Worm (Caenorhabditis elegans): ENCODE data around the gene Y26G10.6.

The Y26G10.6 gene

ce11 chrV:17676553-17676952 lies 23.2 kb upstream of the Y26G10.6 start, which contains the start of gene str-92:
Gene str-92 (minus strand): TSS chrV:17676653.
- no peak for TF ChIP-seq tbp1 (GFP tag; optimal IDR thresholded peaks at IDR 0.05)
- TF ChIP-seq mxl-1 (tag; optimal IDR thresholded peaks at IDR 0.05) = no peak
- no peak for TF ChIP-seq dox-1 (GFP tag; IDR thresholded peaks at IDR 0.05)
- TF ChIP-seq unc-130 (GFP tag; optimal IDR thresholded peaks at IDR 0.05) = no peak
- no peak for TF ChIP-seq F57C9.4 (tag; optimal IDR thresholded peaks at IDR 0.05)
- TF ChIP-seq ceh-79 (tag; optimal IDR thresholded peaks at IDR 0.05) = no peak
- no peak for TF ChIP-seq ets-4 (GFP tag; optimal IDR thresholded peaks at IDR 0.05)
- TF ChIP-seq repo-1 (tag; optimal IDR thresholded peaks at IDR 0.05) = no peak
- no peak for TF ChIP-seq ztf-22 (GFP tag; optimal IDR thresholded peaks at IDR 0.05)
- TF ChIP-seq attf-6 (GFP tag; IDR thresholded peaks at IDR 0.05) = no peak
- no peak for TF ChIP-seq D2030.7 (GFP tag; IDR thresholded peaks at IDR 0.05)
- no peak for TF ChIP-seq ztf-18 (tag; optimal IDR thresholded peaks at IDR 0.05)
- no peak for TF ChIP-seq F55B11.4 (tag; optimal IDR thresholded peaks at IDR 0.05; ENCODE audit: borderline replicate concordance, insufficient read depth)
- no peak for TF ChIP-seq hmg-1.2 (GFP tag; IDR thresholded peaks at IDR 0.05)
- TF ChIP-seq egrh-3 (GFP tag; IDR thresholded peaks at IDR 0.05) = no peak
- TF ChIP-seq snpc-1.3 (tag; optimal IDR thresholded peaks at IDR 0.05; ENCODE audit: insufficient read depth) = no peak
- TF ChIP-seq ama-1 (optimal IDR thresholded peaks at IDR 0.05) = no peak
- TF ChIP-seq ama-1 (GFP tag; optimal IDR thresholded peaks at IDR 0.05) = no peak
- no peak for TF ChIP-seq rcor-1 (GFP tag; IDR thresholded peaks at IDR 0.05)

DNA sequence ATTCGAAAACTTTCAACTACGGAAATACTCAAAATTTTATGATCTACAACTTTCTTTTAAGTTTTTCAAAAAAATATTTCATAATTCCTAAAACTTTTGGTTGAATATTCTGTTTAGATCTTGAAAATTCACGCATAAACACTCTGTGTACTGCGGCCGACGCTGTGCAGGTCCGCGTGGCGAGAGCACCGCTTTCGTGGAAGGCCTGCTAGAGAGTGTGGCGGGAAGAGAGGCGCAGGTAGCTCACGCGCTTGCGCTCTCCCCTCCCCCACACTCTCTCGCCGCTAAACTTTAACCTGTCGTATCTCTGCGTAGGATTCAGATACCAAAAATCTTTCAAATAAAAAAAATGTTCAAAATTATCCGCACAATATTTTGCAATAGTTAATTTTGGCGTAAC lies 16.5 kb upstream of the Y26G10.6 start:
- peak; percentile 74 for TF ChIP-seq zfh-2 (GFP tag; conservative IDR thresholded peaks at IDR 0.05)
- TF ChIP-seq egrh-3 (GFP tag; IDR thresholded peaks at IDR 0.05) = peak; percentile 59; the same call in 1 of the 2 replicates
- TF ChIP-seq ZK185.1 (tag; optimal IDR thresholded peaks at IDR 0.05; ENCODE audit: poor library complexity, severe bottlenecking) = no peak

DNA sequence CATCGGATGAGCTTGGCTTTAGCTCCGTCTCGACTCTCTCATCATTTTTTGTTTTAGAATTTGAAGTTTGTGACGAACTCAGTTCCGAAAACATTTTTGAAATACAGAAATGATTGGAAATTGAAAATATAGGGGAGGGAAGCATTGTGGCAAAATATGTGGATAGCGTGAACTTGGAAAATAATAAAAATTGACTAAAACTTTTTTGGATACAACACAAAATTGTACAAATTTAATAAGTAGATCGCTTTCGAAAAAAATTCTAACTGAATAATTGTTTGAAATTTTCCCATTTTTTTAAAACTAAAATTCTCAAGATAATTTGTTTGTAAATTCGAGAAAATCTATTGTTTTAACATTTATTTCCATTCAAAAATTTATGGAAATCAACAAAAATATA lies 16.0 kb upstream of the Y26G10.6 start, which contains the start of gene F59A1.15:
Gene F59A1.15, minus strand, starts transcription at position 101 of the 400 bp plus-strand sequence.
- TF ChIP-seq F10E7.11 (tag; optimal IDR thresholded peaks at IDR 0.05) (no peak), ztf-18 (tag; optimal IDR thresholded peaks at IDR 0.05) (no peak), ceh-40 (GFP tag; IDR thresholded peaks at IDR 0.05) (no peak), xnd-1 (tag; optimal IDR thresholded peaks at IDR 0.05) (no peak), nfya-1 (tag; optimal IDR thresholded peaks at IDR 0.05; ENCODE audit: borderline replicate concordance, insufficient read depth) (no peak), sptf-2 (GFP tag; optimal IDR thresholded peaks at IDR 0.05) (no peak), lin-54 (GFP tag; optimal IDR thresholded peaks at IDR 0.05) (no peak), F52B5.7 (tag; optimal IDR thresholded peaks at IDR 0.05) (no peak), dpl-1 (GFP tag; optimal IDR thresholded peaks at IDR 0.05) (no peak), akir-1 (GFP tag; optimal IDR thresholded peaks at IDR 0.05) (no peak), B0261.1 (tag; optimal IDR thresholded peaks at IDR 0.05) (no peak), cebp-2 (GFP tag; IDR thresholded peaks at IDR 0.05) (no peak), ZK185.1 (tag; optimal IDR thresholded peaks at IDR 0.05; ENCODE audit: poor library complexity, severe bottlenecking) (no peak), aptf-2 (GFP tag; conservative IDR thresholded peaks at IDR 0.05) (no peak), snpc-3.4 (tag; optimal IDR thresholded peaks at IDR 0.05) (no peak), rcor-1 (GFP tag; IDR thresholded peaks at IDR 0.05) (no peak), egrh-3 (GFP tag; IDR thresholded peaks at IDR 0.05) (no peak)

DNA sequence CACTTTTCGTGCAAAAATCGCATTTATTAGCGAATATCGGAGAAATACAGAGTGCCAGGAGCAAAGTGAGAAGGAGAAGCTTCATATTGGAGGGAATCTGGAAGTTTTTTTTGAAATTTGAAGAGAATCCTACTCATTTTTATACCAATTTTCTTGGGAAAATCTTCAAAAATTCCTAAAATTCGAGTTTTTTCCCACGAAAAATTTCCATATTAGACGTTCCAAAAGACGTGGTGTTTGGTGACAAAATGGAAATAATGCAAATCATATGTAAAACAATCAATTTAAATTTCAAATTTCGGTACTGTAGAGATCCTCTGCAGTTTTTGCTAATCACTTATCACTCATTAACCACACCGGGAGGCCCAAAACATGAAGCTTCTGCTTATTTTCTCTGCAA lies 14.9 kb upstream of the Y26G10.6 start, which contains the start of the genes F59A1.16 and F59A1.6:
Gene F59A1.16, minus strand, starts transcription at position 101 of the 400 bp plus-strand sequence.
Gene F59A1.6, plus strand, starts transcription at position 285 of the 400 bp plus-strand sequence.
- TF ChIP-seq nhr-179 (tag; optimal IDR thresholded peaks at IDR 0.05) (no peak), lag-1 (GFP tag; IDR thresholded peaks at IDR 0.05) (no peak), akir-1 (GFP tag; optimal IDR thresholded peaks at IDR 0.05) (no peak), hmg-1.2 (GFP tag; IDR thresholded peaks at IDR 0.05) (no peak), dpl-1 (GFP tag; optimal IDR thresholded peaks at IDR 0.05) (no peak), hrde-1 (tag; optimal IDR thresholded peaks at IDR 0.05; ENCODE audit: borderline replicate concordance) (no peak), tbx-9 (tag; optimal IDR thresholded peaks at IDR 0.05; ENCODE audit: borderline replicate concordance) (no peak), tlf-1 (GFP tag; optimal IDR thresholded peaks at IDR 0.05) (no peak), lin-26 (GFP tag; IDR thresholded peaks at IDR 0.05) (no peak), hlh-12 (tag; optimal IDR thresholded peaks at IDR 0.05) (no peak), ztf-22 (GFP tag; optimal IDR thresholded peaks at IDR 0.05) (no peak), xnd-1 (tag; optimal IDR thresholded peaks at IDR 0.05) (no peak), F23B12.7 (tag; optimal IDR thresholded peaks at IDR 0.05; ENCODE audit: insufficient read depth) (no peak), ekl-4 (GFP tag; IDR thresholded peaks at IDR 0.05) (no peak), let-526 (GFP tag; IDR thresholded peaks at IDR 0.05) (no peak)
